Worm (Caenorhabditis elegans): ENCODE data around the gene slc-17.9.

slc-17.9 gene

ce11 chrX:9764822-9765221 lies at the start of gene slc-17.9:
slc-17.9 (minus strand) TSS chrX:9764922.
- TF ChIP-seq B0310.2 (tag; optimal IDR thresholded peaks at IDR 0.05) (no peak), ceh-36 (tag; optimal IDR thresholded peaks at IDR 0.05) (no peak), hmg-4 (GFP tag; optimal IDR thresholded peaks at IDR 0.05) (no peak), sea-1 (GFP tag; conservative IDR thresholded peaks at IDR 0.05) (no peak), F13C5.2 (tag; optimal IDR thresholded peaks at IDR 0.05) (no peak), flt-1 (GFP tag; IDR thresholded peaks at IDR 0.05) (no peak)

ce11 chrX:9814132-9814811 lies 49.5 kb upstream of the slc-17.9 start:
- TF ChIP-seq hnd-1 (tag; optimal IDR thresholded peaks at IDR 0.05) (no peak), sea-1 (GFP tag; conservative IDR thresholded peaks at IDR 0.05) (no peak), F13C5.2 (tag; optimal IDR thresholded peaks at IDR 0.05) (no peak), hmg-4 (GFP tag; optimal IDR thresholded peaks at IDR 0.05) (no peak), scrt-1 (GFP tag; IDR thresholded peaks at IDR 0.05) (no peak), ets-7 (tag; optimal IDR thresholded peaks at IDR 0.05) (no peak), hmbx-1 (tag; optimal IDR thresholded peaks at IDR 0.05) (no peak), tbx-37 (GFP tag; conservative IDR thresholded peaks at IDR 0.05) (no peak), aly-1 (tag; optimal IDR thresholded peaks at IDR 0.05) (no peak), tra-4 (tag; optimal IDR thresholded peaks at IDR 0.05) (no peak), B0310.2 (tag; optimal IDR thresholded peaks at IDR 0.05) (no peak), ceh-36 (tag; optimal IDR thresholded peaks at IDR 0.05) (no peak)

- TF ChIP-seq ceh-13 (GFP tag; optimal IDR thresholded peaks at IDR 0.05) (no peak), tbx-37 (GFP tag; conservative IDR thresholded peaks at IDR 0.05) (no peak), tbx-11 (GFP tag; IDR thresholded peaks at IDR 0.05) (no peak), tra-4 (tag; optimal IDR thresholded peaks at IDR 0.05) (no peak), scrt-1 (GFP tag; IDR thresholded peaks at IDR 0.05) (no peak), hmbx-1 (tag; optimal IDR thresholded peaks at IDR 0.05) (no peak), ets-7 (tag; optimal IDR thresholded peaks at IDR 0.05) (no peak), sea-1 (GFP tag; conservative IDR thresholded peaks at IDR 0.05) (no peak)
Measured at ce11 chrX:9807377-9808048, 42.8 kb upstream of the slc-17.9 start, which contains the start of gene lgc-47. lgc-47 (minus strand) TSS chrX:9807662.

ce11 chrX:9805426-9805825 lies 40.7 kb upstream of the slc-17.9 start:
- TF ChIP-seq ceh-36 (tag; optimal IDR thresholded peaks at IDR 0.05) (no peak), pes-1 (GFP tag; IDR thresholded peaks at IDR 0.05) (no peak), scrt-1 (GFP tag; IDR thresholded peaks at IDR 0.05) (no peak), ets-7 (tag; optimal IDR thresholded peaks at IDR 0.05) (no peak), hnd-1 (tag; optimal IDR thresholded peaks at IDR 0.05) (no peak), tra-4 (tag; optimal IDR thresholded peaks at IDR 0.05) (no peak), tbx-37 (GFP tag; conservative IDR thresholded peaks at IDR 0.05) (no peak), B0310.2 (tag; optimal IDR thresholded peaks at IDR 0.05) (no peak), sea-1 (GFP tag; conservative IDR thresholded peaks at IDR 0.05) (no peak), flt-1 (GFP tag; IDR thresholded peaks at IDR 0.05) (no peak), ceh-13 (GFP tag; optimal IDR thresholded peaks at IDR 0.05) (no peak), ama-1 (optimal IDR thresholded peaks at IDR 0.05) (no peak), aly-1 (tag; optimal IDR thresholded peaks at IDR 0.05) (no peak), tbx-11 (GFP tag; IDR thresholded peaks at IDR 0.05) (no peak), F13C5.2 (tag; optimal IDR thresholded peaks at IDR 0.05) (no peak)

ce11 chrX:9804735-9805134 lies 40.0 kb upstream of the slc-17.9 start:
- no peak for TF ChIP-seq sea-1 (GFP tag; conservative IDR thresholded peaks at IDR 0.05)
- no peak for TF ChIP-seq B0310.2 (tag; optimal IDR thresholded peaks at IDR 0.05)
- TF ChIP-seq hmg-4 (GFP tag; optimal IDR thresholded peaks at IDR 0.05), result no peak
- no peak for TF ChIP-seq pes-1 (GFP tag; IDR thresholded peaks at IDR 0.05)
- TF ChIP-seq tbx-37 (GFP tag; conservative IDR thresholded peaks at IDR 0.05), result no peak
- TF ChIP-seq scrt-1 (GFP tag; IDR thresholded peaks at IDR 0.05), result no peak
- TF ChIP-seq flt-1 (GFP tag; IDR thresholded peaks at IDR 0.05), result no peak
- no peak for TF ChIP-seq ceh-36 (tag; optimal IDR thresholded peaks at IDR 0.05)
- TF ChIP-seq tbx-11 (GFP tag; IDR thresholded peaks at IDR 0.05), result no peak
- TF ChIP-seq F13C5.2 (tag; optimal IDR thresholded peaks at IDR 0.05), result no peak
- no peak for TF ChIP-seq ceh-13 (GFP tag; optimal IDR thresholded peaks at IDR 0.05)
- no peak for TF ChIP-seq hnd-1 (tag; optimal IDR thresholded peaks at IDR 0.05)
- no peak for TF ChIP-seq tra-4 (tag; optimal IDR thresholded peaks at IDR 0.05)
- TF ChIP-seq aly-1 (tag; optimal IDR thresholded peaks at IDR 0.05), result no peak
- no peak for TF ChIP-seq hmbx-1 (tag; optimal IDR thresholded peaks at IDR 0.05)
- no peak for TF ChIP-seq ets-7 (tag; optimal IDR thresholded peaks at IDR 0.05)

- TF ChIP-seq hnd-1 (tag; optimal IDR thresholded peaks at IDR 0.05), result no peak
- TF ChIP-seq tbx-37 (GFP tag; conservative IDR thresholded peaks at IDR 0.05), result no peak
Measured at ce11 chrX:9803603-9804002, 38.9 kb upstream of the slc-17.9 start.

- TF ChIP-seq hnd-1 (tag; optimal IDR thresholded peaks at IDR 0.05), result no peak
- no peak for TF ChIP-seq aly-1 (tag; optimal IDR thresholded peaks at IDR 0.05)
- no peak for TF ChIP-seq hmbx-1 (tag; optimal IDR thresholded peaks at IDR 0.05)
- TF ChIP-seq sea-1 (GFP tag; conservative IDR thresholded peaks at IDR 0.05), result no peak
- no peak for TF ChIP-seq pes-1 (GFP tag; IDR thresholded peaks at IDR 0.05)
- TF ChIP-seq ceh-36 (tag; optimal IDR thresholded peaks at IDR 0.05), result no peak
- TF ChIP-seq tra-4 (tag; optimal IDR thresholded peaks at IDR 0.05), result no peak
- no peak for TF ChIP-seq ets-7 (tag; optimal IDR thresholded peaks at IDR 0.05)
- TF ChIP-seq flt-1 (GFP tag; IDR thresholded peaks at IDR 0.05), result no peak
Measured at ce11 chrX:9798530-9798929, 33.8 kb upstream of the slc-17.9 start, which contains the start of gene F36G3.3. F36G3.3 (plus strand) TSS chrX:9798835.
